Worm (Caenorhabditis elegans): ENCODE measurements around the gene pud-4.

Gene pud-4

ce11 chrV:2281499-2281898, 45.0 kb upstream of the pud-4 start, which contains the start of gene nhr-228 (continued):
- TF ChIP-seq zfp-3 (GFP tag; conservative IDR thresholded peaks at IDR 0.05) (no peak), mxl-2 (GFP tag; conservative IDR thresholded peaks at IDR 0.05) (no peak), mdt-29 (GFP tag; IDR thresholded peaks at IDR 0.05) (no peak), aly-2 (tag; optimal IDR thresholded peaks at IDR 0.05) (no peak), zfp-2 (tag; optimal IDR thresholded peaks at IDR 0.05) (no peak), T20F7.1 (GFP tag; optimal IDR thresholded peaks at IDR 0.05) (no peak), lim-7 (GFP tag; IDR thresholded peaks at IDR 0.05) (no peak), fos-1 (tag; optimal IDR thresholded peaks at IDR 0.05) (no peak), daf-8 (GFP tag; IDR thresholded peaks at IDR 0.05) (no peak), gei-8 (GFP tag; optimal IDR thresholded peaks at IDR 0.05) (no peak), unc-130 (GFP tag; optimal IDR thresholded peaks at IDR 0.05) (no peak), dmd-6 (GFP tag; IDR thresholded peaks at IDR 0.05) (no peak; the same call in 1 of the 2 replicates), snpc-1.2 (GFP tag; IDR thresholded peaks at IDR 0.05) (no peak), nhr-11 (tag; optimal IDR thresholded peaks at IDR 0.05) (no peak), Y5F2A.4 (GFP tag; optimal IDR thresholded peaks at IDR 0.05) (no peak), spr-3 (GFP tag; optimal IDR thresholded peaks at IDR 0.05) (no peak), zag-1 (tag; optimal IDR thresholded peaks at IDR 0.05) (no peak), ama-1 (optimal IDR thresholded peaks at IDR 0.05) (no peak), mdl-1 (tag; optimal IDR thresholded peaks at IDR 0.05) (peak in 1 of 2 experiments; percentile 58), mep-1 (tag; optimal IDR thresholded peaks at IDR 0.05) (peak; percentile 62), pqm-1 (tag; optimal IDR thresholded peaks at IDR 0.05) (peak; percentile 57), skn-1 (tag; optimal IDR thresholded peaks at IDR 0.05) (no peak), snpc-4 (tag; optimal IDR thresholded peaks at IDR 0.05) (no peak), dpl-1 (GFP tag; optimal IDR thresholded peaks at IDR 0.05) (no peak), dmd-8 (GFP tag; IDR thresholded peaks at IDR 0.05) (no peak), hmg-1.1 (GFP tag; IDR thresholded peaks at IDR 0.05) (0 out of 2 replicates have a peak, but pooled peaks have one; percentile 28), ceh-44 (GFP tag; IDR thresholded peaks at IDR 0.05) (no peak), saeg-2 (GFP tag; IDR thresholded peaks at IDR 0.05) (no peak), ztf-7 (tag; optimal IDR thresholded peaks at IDR 0.05) (no peak), ZK337.2 (GFP tag; IDR thresholded peaks at IDR 0.05) (no peak), ceh-32 (tag; optimal IDR thresholded peaks at IDR 0.05; ENCODE audit: poor library complexity) (no peak), F26F4.8 (GFP tag; conservative IDR thresholded peaks at IDR 0.05) (no peak), lin-13 (GFP tag; optimal IDR thresholded peaks at IDR 0.05) (no peak), set-16 (GFP tag; IDR thresholded peaks at IDR 0.05) (no peak), egl-43 (GFP tag; IDR thresholded peaks at IDR 0.05) (no peak), dmd-9 (GFP tag; IDR thresholded peaks at IDR 0.05) (no peak), vab-7 (GFP tag; IDR thresholded peaks at IDR 0.05) (no peak), nhr-77 (tag; optimal IDR thresholded peaks at IDR 0.05) (no peak), ceh-62 (tag; optimal IDR thresholded peaks at IDR 0.05) (no peak), daf-19 (GFP tag; conservative IDR thresholded peaks at IDR 0.05) (no peak), unc-39 (tag; optimal IDR thresholded peaks at IDR 0.05) (no peak), F44E2.7 (GFP tag; IDR thresholded peaks at IDR 0.05) (no peak), nhr-48 (tag; optimal IDR thresholded peaks at IDR 0.05) (no peak), nhr-111 (GFP tag; optimal IDR thresholded peaks at IDR 0.05) (no peak), daf-16 (GFP tag; optimal IDR thresholded peaks at IDR 0.05) (no peak), daf-16 (tag; optimal IDR thresholded peaks at IDR 0.05) (peak; percentile 49), F37D6.2 (tag; optimal IDR thresholded peaks at IDR 0.05) (no peak), fkh-10 (GFP tag; optimal IDR thresholded peaks at IDR 0.05) (no peak), ctbp-1 (GFP tag; IDR thresholded peaks at IDR 0.05) (no peak), egl-27 (tag; optimal IDR thresholded peaks at IDR 0.05) (no peak), ZK546.5 (tag; optimal IDR thresholded peaks at IDR 0.05) (no peak), lin-29 (GFP tag; IDR thresholded peaks at IDR 0.05) (no peak), duxl-1 (tag; optimal IDR thresholded peaks at IDR 0.05; ENCODE audit: poor library complexity) (no peak), lir-3 (tag; optimal IDR thresholded peaks at IDR 0.05) (no peak)

All from whole organism, L4 larva.